Worm (Caenorhabditis elegans): ENCODE measurements around the gene ttr-29.

ce11 chrV:12905074-12905473 is 1.6 kb downstream of the ttr-29 start, which contains the start of gene ttr-28:
- TF ChIP-seq Y48G9A.11 (GFP tag; IDR thresholded peaks at IDR 0.05) (no peak), lsy-2 (tag; optimal IDR thresholded peaks at IDR 0.05) (no peak), fkh-10 (GFP tag; optimal IDR thresholded peaks at IDR 0.05) (no peak), fos-1 (tag; optimal IDR thresholded peaks at IDR 0.05) (no peak), unc-62 (GFP tag; optimal IDR thresholded peaks at IDR 0.05 in 1 of 2) (peak in 1 of 2 experiments; percentile 79), unc-62 (tag; optimal IDR thresholded peaks at IDR 0.05) (no peak), snpc-1.2 (GFP tag; IDR thresholded peaks at IDR 0.05) (no peak), nhr-41 (GFP tag; IDR thresholded peaks at IDR 0.05) (no peak), nhr-28 (tag; optimal IDR thresholded peaks at IDR 0.05) (no peak), Y75B8A.6 (GFP tag; IDR thresholded peaks at IDR 0.05) (no peak), saeg-2 (GFP tag; IDR thresholded peaks at IDR 0.05) (no peak), mes-2 (tag; optimal IDR thresholded peaks at IDR 0.05; ENCODE audit: poor library complexity, severe bottlenecking) (no peak), dpl-1 (GFP tag; optimal IDR thresholded peaks at IDR 0.05) (no peak), mep-1 (tag; optimal IDR thresholded peaks at IDR 0.05) (no peak)
